Fruit fly (Drosophila melanogaster): ENCODE measurements around the gene OtopLc.

DNA sequence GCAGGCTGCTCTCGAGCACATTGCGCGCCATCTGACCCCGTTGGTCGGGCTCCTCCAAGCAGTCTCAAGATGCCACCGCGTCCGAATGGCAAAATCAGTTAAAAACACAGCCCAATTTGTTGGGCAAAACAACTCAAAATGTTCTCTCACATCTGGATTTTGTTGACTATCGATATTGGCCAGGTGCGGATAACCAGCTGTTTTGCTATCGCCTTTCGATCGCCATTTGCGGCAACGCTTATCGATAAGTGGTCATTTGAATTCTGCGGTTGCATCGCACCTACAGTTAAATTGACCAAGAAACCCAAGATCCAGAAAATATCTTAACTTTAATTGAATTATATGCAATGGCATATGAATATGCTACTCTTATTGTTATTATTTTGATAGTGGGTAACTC lies 32.4 kb upstream of the OtopLc start, which contains the start of gene CG3149:
- TF ChIP-seq kay (GFP tag; ENCODE audit: borderline replicate concordance) (no peak), cnc (optimal IDR thresholded peaks at IDR 0.05) (no peak), CG7101 (tag; optimal IDR thresholded peaks at IDR 0.05) (no peak), CG7045 (GFP tag; optimal IDR thresholded peaks at IDR 0.05) (no peak)
